Fruit fly (Drosophila melanogaster): ENCODE data around the gene CG5276.

The CG5276 gene

dm6 chr3R:11449688-11450087 lies 18.1 kb downstream of the CG5276 start:
- TF ChIP-seq CTCF (optimal IDR thresholded peaks at IDR 0.05) (no peak), CG8478 (optimal IDR thresholded peaks at IDR 0.05) (no peak)

- no peak for TF ChIP-seq CTCF (optimal IDR thresholded peaks at IDR 0.05)
Measured at dm6 chr3R:11451207-11451841, 19.8 kb downstream of the CG5276 start, which contains the start of gene sals. Gene sals, minus strand, starts transcription at chr3R:11451791.

dm6 chr3R:11452041-11452440 lies 20.5 kb downstream of the CG5276 start:
- no peak for TF ChIP-seq CTCF (optimal IDR thresholded peaks at IDR 0.05)
- no peak for TF ChIP-seq CG8478 (optimal IDR thresholded peaks at IDR 0.05)

- no peak for TF ChIP-seq CTCF (optimal IDR thresholded peaks at IDR 0.05)
- no peak for TF ChIP-seq CG8478 (optimal IDR thresholded peaks at IDR 0.05)
Measured at dm6 chr3R:11454210-11454904, 22.8 kb downstream of the CG5276 start.

- TF ChIP-seq CG8478 (optimal IDR thresholded peaks at IDR 0.05) (no peak), CTCF (optimal IDR thresholded peaks at IDR 0.05) (no peak)
Measured at dm6 chr3R:11456539-11456938, 25.0 kb downstream of the CG5276 start.

dm6 chr3R:11457286-11457685 lies 25.7 kb downstream of the CG5276 start:
- TF ChIP-seq CTCF (optimal IDR thresholded peaks at IDR 0.05) (no peak), CG8478 (optimal IDR thresholded peaks at IDR 0.05) (no peak)

- TF ChIP-seq CTCF (optimal IDR thresholded peaks at IDR 0.05): no peak
Measured at dm6 chr3R:11458022-11458850, 26.7 kb downstream of the CG5276 start.

dm6 chr3R:11458851-11459175 lies 27.3 kb downstream of the CG5276 start:
- no peak for TF ChIP-seq CTCF (optimal IDR thresholded peaks at IDR 0.05)
- TF ChIP-seq CG8478 (optimal IDR thresholded peaks at IDR 0.05): no peak

- TF ChIP-seq CG8478 (optimal IDR thresholded peaks at IDR 0.05) (no peak), CTCF (optimal IDR thresholded peaks at IDR 0.05) (no peak)
Measured at dm6 chr3R:11460502-11461358, 29.2 kb downstream of the CG5276 start, which contains the start of gene PGRP-LB. Gene PGRP-LB, minus strand, starts transcription at chr3R:11460552.

dm6 chr3R:11467812-11468211 lies 36.3 kb downstream of the CG5276 start:
- TF ChIP-seq CG8478 (optimal IDR thresholded peaks at IDR 0.05) (no peak), CTCF (optimal IDR thresholded peaks at IDR 0.05) (no peak)

- TF ChIP-seq CG8478 (optimal IDR thresholded peaks at IDR 0.05) (no peak), CTCF (optimal IDR thresholded peaks at IDR 0.05) (no peak)
Measured at dm6 chr3R:11469745-11470144, 38.2 kb downstream of the CG5276 start.

Measured in S2 (cell line).